Worm (Caenorhabditis elegans) whole organism, young adult: ENCODE measurements around the gene Y57A10A.5.

Source experiments
- B0336.3 ChIP-seq: fragments of 200-800 bp; sonication (Bioruptor generic); IDR thresholded peaks from 2 replicates; pipeline ENCODE4 v1.3.6; 2022; ENCODE audit warnings: missing genetic modification characterization, missing compliant biosample characterization
- F22D6.2 ChIP-seq: sonication (generic microtip); optimal IDR thresholded peaks from 2 replicates; lab custom pipeline; 2016; ENCODE audit warnings: mild to moderate bottlenecking, missing genetic modification characterization, missing compliant biosample characterization
- F52B5.7 ChIP-seq: sonication (generic microtip); optimal IDR thresholded peaks from 2 replicates; lab custom pipeline; 2016; ENCODE audit warnings: mild to moderate bottlenecking, missing genetic modification characterization, missing compliant biosample characterization
- K12H6.12 ChIP-seq: fragments of 200-800 bp; sonication (Bioruptor generic); optimal IDR thresholded peaks from 2 replicates; lab custom pipeline; 2018; ENCODE audit warnings: mild to moderate bottlenecking, missing genetic modification characterization, missing compliant biosample characterization
- T07F8.4 ChIP-seq: sonication (generic microtip); optimal IDR thresholded peaks from 2 replicates; lab custom pipeline; 2016; ENCODE audit warnings: mild to moderate bottlenecking, missing genetic modification characterization, moderate library complexity, missing compliant biosample characterization
- Y95B8A.8 ChIP-seq: fragments of 200-800 bp; sonication (Bioruptor generic); IDR thresholded peaks from 2 replicates; pipeline ENCODE4 v1.3.6; 2022; ENCODE audit warnings: missing genetic modification reagents, missing genetic modification characterization, missing compliant biosample characterization
- bed-1 ChIP-seq: fragments of 200-800 bp; sonication (Bioruptor generic); IDR thresholded peaks from 2 replicates; pipeline ENCODE4 v1.3.6; 2022; ENCODE audit warnings: missing genetic modification reagents, missing genetic modification characterization, missing compliant biosample characterization
- ceh-100 ChIP-seq: fragments of 200-800 bp; sonication (Bioruptor generic); IDR thresholded peaks from 2 replicates; pipeline ENCODE4 v1.3.6; 2022; ENCODE audit warnings: missing genetic modification reagents, missing genetic modification characterization, missing compliant biosample characterization
- ceh-27 ChIP-seq: fragments of 200-800 bp; sonication (Bioruptor generic); optimal IDR thresholded peaks from 2 replicates; lab custom pipeline; 2018; ENCODE audit warnings: mild to moderate bottlenecking, missing genetic modification characterization, moderate library complexity, missing compliant biosample characterization
- ceh-40 ChIP-seq: fragments of 200-800 bp; sonication (Bioruptor generic); IDR thresholded peaks from 2 replicates; pipeline ENCODE4 v1.3.6; 2022; ENCODE audit warnings: missing genetic modification characterization, missing compliant biosample characterization
- ceh-79 ChIP-seq: sonication (generic microtip); optimal IDR thresholded peaks from 2 replicates; lab custom pipeline; 2017; ENCODE audit warnings: mild to moderate bottlenecking, missing genetic modification characterization, missing compliant biosample characterization
- ceh-91 ChIP-seq: fragments of 200-800 bp; sonication (Bioruptor generic); IDR thresholded peaks from 2 replicates; pipeline ENCODE4 v1.3.6; 2022; ENCODE audit warnings: missing genetic modification reagents, missing genetic modification characterization, missing compliant biosample characterization
- egl-18 ChIP-seq: fragments of 200-800 bp; sonication (Bioruptor generic); IDR thresholded peaks from 2 replicates; pipeline ENCODE4 v1.3.6; 2022; ENCODE audit warnings: missing genetic modification reagents, missing genetic modification characterization, missing compliant biosample characterization
- gei-17 ChIP-seq: fragments of 200-800 bp; sonication (Bioruptor generic); optimal IDR thresholded peaks from 2 replicates; lab custom pipeline; 2018; ENCODE audit warnings: mild to moderate bottlenecking, missing genetic modification characterization, missing compliant biosample characterization
- hsf-1 ChIP-seq: fragments of 200-800 bp; sonication (Bioruptor generic); IDR thresholded peaks from 2 replicates; pipeline ENCODE4 v1.3.6; 2022; ENCODE audit warnings: missing genetic modification reagents, missing genetic modification characterization, missing compliant biosample characterization
- let-607 ChIP-seq, 2 experiments: fragments of 200-800 bp in 1 of 2; sonication (Bioruptor generic) in 1 of 2; sonication (generic microtip) in 1 of 2; optimal IDR thresholded peaks; 2 replicates each; lab custom pipeline; 2016 to 2018; ENCODE audit warnings: mild to moderate bottlenecking in 2 of 2, missing compliant biosample characterization in 2 of 2, missing genetic modification characterization in 2 of 2, moderate library complexity in 2 of 2, missing genotype in 1 of 2
- lsy-27 ChIP-seq: sonication (generic microtip); optimal IDR thresholded peaks from 2 replicates; lab custom pipeline; 2017; ENCODE audit warnings: missing genetic modification characterization, mild to moderate bottlenecking, missing compliant biosample characterization, antibody characterized with exemption, missing genotype, borderline replicate concordance; ENCODE audit not compliant: insufficient read depth
- mel-28 ChIP-seq: sonication (generic microtip); optimal IDR thresholded peaks from 2 replicates; lab custom pipeline; 2016; ENCODE audit warnings: borderline replicate concordance, mild to moderate bottlenecking, missing genetic modification characterization, missing compliant biosample characterization
- mxl-1 ChIP-seq: sonication (generic microtip); optimal IDR thresholded peaks from 2 replicates; lab custom pipeline; 2016; ENCODE audit warnings: missing genetic modification characterization, missing compliant biosample characterization
- nfyb-1 ChIP-seq: fragments of 200-800 bp; sonication (Bioruptor generic); IDR thresholded peaks from 2 replicates; pipeline ENCODE4 v1.3.6; 2022; ENCODE audit warnings: missing genetic modification reagents, missing genetic modification characterization, missing compliant biosample characterization
- pha-4 ChIP-seq: fragments of 150-350 bp; sonication (generic microtip); optimal IDR thresholded peaks from 2 replicates; lab custom pipeline; 2014; ENCODE audit warnings: missing biosample characterization, missing genetic modification reagents, missing genetic modification characterization
- rec-8 ChIP-seq, 2 experiments: sonication (generic microtip); optimal IDR thresholded peaks; 2 replicates each; lab custom pipeline; 2016; ENCODE audit warnings: mild to moderate bottlenecking in 2 of 2, missing genetic modification characterization in 2 of 2, missing genetic modification reagents in 2 of 2, missing genotype in 2 of 2, missing biosample characterization in 1 of 2, missing compliant biosample characterization in 1 of 2, moderate library complexity in 1 of 2
- somi-1 ChIP-seq: fragments of 200-800 bp; sonication (Bioruptor generic); optimal IDR thresholded peaks from 2 replicates; lab custom pipeline; 2018; ENCODE audit warnings: mild to moderate bottlenecking, missing genetic modification characterization, missing compliant biosample characterization
- tbx-9 ChIP-seq: sonication (generic microtip); optimal IDR thresholded peaks from 2 replicates; lab custom pipeline; 2016; ENCODE audit warnings: borderline replicate concordance, missing genetic modification characterization, inconsistent platforms, missing compliant biosample characterization
- tlf-1 ChIP-seq: fragments of 200-800 bp; sonication (Bioruptor generic); optimal IDR thresholded peaks from 2 replicates; lab custom pipeline; 2018; ENCODE audit warnings: mild to moderate bottlenecking, missing genetic modification characterization, missing compliant biosample characterization
- unc-62 ChIP-seq: fragments of 150-350 bp; optimal IDR thresholded peaks from 2 replicates; lab custom pipeline; 2014; ENCODE audit warnings: missing biosample characterization, missing genetic modification reagents, missing genetic modification characterization
- xnd-1 ChIP-seq: sonication (generic microtip); optimal IDR thresholded peaks from 2 replicates; lab custom pipeline; 2016; ENCODE audit warnings: missing genotype, missing genetic modification reagents, missing genetic modification characterization, missing compliant biosample characterization
- zfh-2 ChIP-seq: fragments of 200-800 bp; sonication (Bioruptor generic); conservative IDR thresholded peaks from 2 replicates; pipeline ENCODE4 v1.3.6; 2022; ENCODE audit warnings: missing genetic modification reagents, missing genetic modification characterization, missing compliant biosample characterization
- zim-3 ChIP-seq: sonication (generic microtip); optimal IDR thresholded peaks from 2 replicates; lab custom pipeline; 2017; ENCODE audit warnings: mild to moderate bottlenecking, missing genetic modification characterization, moderate library complexity, missing compliant biosample characterization
- ztf-18 ChIP-seq: sonication (generic microtip); optimal IDR thresholded peaks from 2 replicates; lab custom pipeline; 2016; ENCODE audit warnings: missing genotype, mild to moderate bottlenecking, missing genetic modification characterization, missing compliant biosample characterization

Y57A10A.5 gene

ce11 chrII:12202281-12202680, 48.0 kb downstream of the Y57A10A.5 start, which contains the start of gene trpp-5:
trpp-5 (minus strand) TSS chrII:12202381.
- TF ChIP-seq bed-1 (GFP tag; lab: Robert Waterston, UW) (no peak), xnd-1 (no peak), F22D6.2 (no peak), rec-8 (tag; optimal IDR thresholded peaks at IDR 0.05; lab: Kevin White, UChicago) (no peak), ceh-40 (no peak), zim-3 (no peak), tbx-9 (tag; lab: Kevin White, UChicago) (no peak), ceh-100 (GFP tag; lab: Robert Waterston, UW) (no peak), T07F8.4 (tag; lab: Kevin White, UChicago) (no peak), hsf-1 (GFP tag; lab: Robert Waterston, UW) (no peak), zfh-2 (GFP tag; lab: Robert Waterston, UW) (no peak), K12H6.12 (tag; lab: Kevin White, UChicago) (no peak), pha-4 (tag; lab: Kevin White, UChicago) (no peak), somi-1 (GFP tag; lab: Kevin White, UChicago) (no peak), Y95B8A.8 (no peak), gei-17 (GFP tag; lab: Kevin White, UChicago) (no peak), nfyb-1 (GFP tag; lab: Robert Waterston, UW) (no peak), F52B5.7 (tag; lab: Kevin White, UChicago) (no peak)

DNA sequence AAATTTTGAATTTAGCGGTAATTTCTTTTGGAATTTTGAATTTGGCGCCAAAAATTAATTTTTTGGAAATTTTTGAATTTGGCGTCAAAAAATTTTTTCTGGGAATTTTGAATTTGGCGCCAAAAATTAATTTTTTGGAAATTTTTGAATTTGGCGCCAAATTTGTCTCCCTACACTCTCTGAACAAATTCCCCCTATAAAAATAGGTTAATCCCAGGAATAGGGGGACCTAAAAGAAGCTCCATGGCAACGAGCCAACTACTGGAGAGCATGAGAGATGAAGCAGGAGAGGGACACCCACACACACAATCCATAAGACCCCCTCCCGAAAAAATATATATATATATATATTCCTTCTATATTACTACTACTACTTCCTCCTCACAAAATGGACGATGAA, 48.6 kb downstream of the Y57A10A.5 start, which contains the start of gene aqp-12:
TSS of gene aqp-12 (plus strand) at position 301 of the 400 bp plus-strand sequence.
- TF ChIP-seq unc-62 (GFP tag; lab: Kevin White, UChicago) (no peak), ceh-40 (no peak), ceh-27 (GFP tag; lab: Kevin White, UChicago) (no peak), egl-18 (GFP tag; lab: Robert Waterston, UW) (no peak), mxl-1 (tag; lab: Kevin White, UChicago) (no peak), lsy-27 (no peak), ztf-18 (tag; lab: Kevin White, UChicago) (no peak), B0336.3 (GFP tag; lab: Robert Waterston, UW) (no peak), let-607 (tag; optimal IDR thresholded peaks at IDR 0.05; lab: Kevin White, UChicago) (no peak)

ce11 chrII:12204617-12205016, 50.3 kb downstream of the Y57A10A.5 start:
- no peak for TF ChIP-seq zfh-2 (GFP tag; lab: Robert Waterston, UW)
- no peak for TF ChIP-seq ceh-79
- no peak for TF ChIP-seq nfyb-1 (GFP tag; lab: Robert Waterston, UW)
- no peak for TF ChIP-seq tlf-1 (GFP tag; lab: Kevin White, UChicago)
- no peak for TF ChIP-seq ceh-91 (GFP tag; lab: Robert Waterston, UW)
- no peak for TF ChIP-seq mel-28 (tag; lab: Kevin White, UChicago)
